Worm (Caenorhabditis elegans) whole organism, late embryonic: ENCODE measurements around the gene Y50D7A.1.

Experiments used
- ceh-14 ChIP-seq: sonication (generic microtip); optimal IDR thresholded peaks from 2 replicates; lab custom pipeline; 2016; ENCODE audit warnings: missing genotype, missing genetic modification characterization, missing compliant biosample characterization
- ets-4 ChIP-seq: sonication (generic microtip); optimal IDR thresholded peaks from 2 replicates; lab custom pipeline; 2016; ENCODE audit warnings: missing genetic modification characterization, missing compliant biosample characterization
- nfya-1 ChIP-seq: sonication (generic microtip); optimal IDR thresholded peaks from 2 replicates; lab custom pipeline; 2017; ENCODE audit warnings: missing genetic modification characterization, mild to moderate bottlenecking, missing compliant biosample characterization, antibody characterized with exemption, moderate library complexity
- nhr-11 ChIP-seq: fragments of 150-350 bp; optimal IDR thresholded peaks from 2 replicates; lab custom pipeline; 2014; ENCODE audit warnings: missing biosample characterization, missing genetic modification characterization
- ttx-3 ChIP-seq: sonication (generic microtip); optimal IDR thresholded peaks from 2 replicates; lab custom pipeline; 2016; ENCODE audit warnings: missing genetic modification reagents, missing genetic modification characterization, missing compliant biosample characterization
- unc-86 ChIP-seq: sonication (generic microtip); optimal IDR thresholded peaks from 2 replicates; lab custom pipeline; 2016; ENCODE audit warnings: missing genetic modification characterization, missing compliant biosample characterization

DNA sequence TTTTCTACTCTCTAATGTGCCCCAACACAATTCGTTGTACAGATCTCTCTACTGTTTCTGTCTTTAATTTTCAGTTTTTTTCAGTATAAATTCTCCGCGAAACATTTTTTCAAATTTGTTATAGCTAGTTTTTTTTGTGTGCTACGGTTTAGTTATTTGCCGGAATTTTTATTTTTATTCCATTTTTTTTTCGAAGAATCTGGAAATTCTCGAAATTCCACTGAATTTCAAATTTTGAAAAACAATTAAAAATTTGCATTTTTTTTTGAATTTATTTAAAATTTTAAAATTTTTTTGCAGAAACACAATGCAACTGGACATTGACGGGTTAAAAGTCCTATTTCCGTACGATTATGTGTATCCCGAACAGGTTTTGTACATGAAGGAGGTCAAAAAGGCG is 27.6 kb upstream of the Y50D7A.1 start, which contains the start of gene xpd-1:
- TF ChIP-seq unc-86 (tag; lab: Kevin White, UChicago): no peak
- TF ChIP-seq nfya-1 (tag; lab: Kevin White, UChicago): no peak
- no peak for TF ChIP-seq ets-4 (tag; lab: Kevin White, UChicago)
- no peak for TF ChIP-seq nhr-11 (tag; lab: Kevin White, UChicago)
- TF ChIP-seq ttx-3 (tag; lab: Kevin White, UChicago): no peak
- no peak for TF ChIP-seq ceh-14
